Worm (Caenorhabditis elegans) whole organism, L1 larva: ENCODE data around the gene lmd-3.

Experiments used
- C16A3.4 ChIP-seq: fragments of 150-350 bp; optimal IDR thresholded peaks from 2 replicates; lab custom pipeline; 2014; ENCODE audit warnings: missing biosample characterization, missing genetic modification characterization
- F16B12.6 ChIP-seq: fragments of 150-350 bp; optimal IDR thresholded peaks from 2 replicates; lab custom pipeline; 2014; ENCODE audit warnings: missing biosample characterization, missing genetic modification characterization
- aha-1 ChIP-seq: fragments of 150-350 bp; optimal IDR thresholded peaks from 2 replicates; lab custom pipeline; 2014; ENCODE audit warnings: missing biosample characterization, missing genetic modification characterization
- blmp-1 ChIP-seq: fragments of 150-350 bp; optimal IDR thresholded peaks from 2 replicates; lab custom pipeline; 2014; ENCODE audit warnings: missing biosample characterization, missing genetic modification characterization
- ceh-88 ChIP-seq: fragments of 200-800 bp; sonication (Bioruptor generic); IDR thresholded peaks from 2 replicates; pipeline ENCODE4 v1.3.6; 2022; ENCODE audit warnings: missing genetic modification characterization, missing compliant biosample characterization
- dsc-1 ChIP-seq: sonication (generic microtip); optimal IDR thresholded peaks from 2 replicates; lab custom pipeline; 2016; ENCODE audit warnings: mild to moderate bottlenecking, missing genetic modification characterization, missing compliant biosample characterization
- elt-3 ChIP-seq, 6 experiments: fragments of 150-350 bp in 1 of 6; sonication (generic microtip); optimal IDR thresholded peaks; 2 replicates each; lab custom pipeline; 2017 to 2018; ENCODE audit warnings: missing biosample characterization in 6 of 6, missing genetic modification characterization in 6 of 6, inconsistent platforms in 1 of 6
- ets-5 ChIP-seq: fragments of 200-800 bp; sonication (Bioruptor generic); IDR thresholded peaks from 2 replicates; pipeline ENCODE4 v1.3.6; 2022; ENCODE audit warnings: missing genetic modification characterization, missing compliant biosample characterization
- grh-1 ChIP-seq: fragments of 200-800 bp; sonication (Bioruptor generic); IDR thresholded peaks from 2 replicates; pipeline ENCODE4 v1.3.6; 2022; ENCODE audit warnings: missing genetic modification reagents, missing genetic modification characterization, missing compliant biosample characterization
- hpl-2 ChIP-seq: fragments of 150-350 bp; optimal IDR thresholded peaks from 2 replicates; lab custom pipeline; 2014; ENCODE audit warnings: missing biosample characterization, missing genetic modification reagents, missing genetic modification characterization
- lin-13 ChIP-seq: fragments of 150-350 bp; optimal IDR thresholded peaks from 2 replicates; lab custom pipeline; 2014; ENCODE audit warnings: missing biosample characterization, missing genetic modification reagents, missing genetic modification characterization
- lin-14 ChIP-seq: fragments of 200-800 bp; sonication (Bioruptor generic); optimal IDR thresholded peaks from 2 replicates; lab custom pipeline; 2018; ENCODE audit warnings: mild to moderate bottlenecking, missing genetic modification characterization, moderate library complexity, missing compliant biosample characterization
- lin-35 ChIP-seq, 2 experiments: fragments of 150-350 bp; optimal IDR thresholded peaks; 2 replicates each; lab custom pipeline; 2014; ENCODE audit warnings: missing biosample characterization in 2 of 2, missing genetic modification characterization in 2 of 2, missing genetic modification reagents in 2 of 2
- lir-3 ChIP-seq: sonication (generic microtip); optimal IDR thresholded peaks from 2 replicates; lab custom pipeline; 2016; ENCODE audit warnings: mild to moderate bottlenecking, missing genetic modification characterization, moderate library complexity, missing compliant biosample characterization; ENCODE audit not compliant: poor library complexity
- lsy-2 ChIP-seq, 2 experiments: fragments of 150-350 bp; optimal IDR thresholded peaks; 2 replicates each; lab custom pipeline; 2014; ENCODE audit warnings: missing biosample characterization in 2 of 2, missing genetic modification characterization in 2 of 2
- mdl-1 ChIP-seq, 2 experiments: fragments of 150-350 bp; optimal IDR thresholded peaks; 2 replicates each; lab custom pipeline; 2014 to 2017; ENCODE audit warnings: missing biosample characterization in 2 of 2, missing genetic modification characterization in 2 of 2, inconsistent platforms in 1 of 2
- mep-1 ChIP-seq: fragments of 150-350 bp; optimal IDR thresholded peaks from 2 replicates; lab custom pipeline; 2014; ENCODE audit warnings: missing biosample characterization, missing genetic modification characterization
- nhr-12 ChIP-seq: sonication (generic microtip); optimal IDR thresholded peaks from 2 replicates; lab custom pipeline; 2017; ENCODE audit warnings: missing biosample characterization, missing genetic modification characterization
- nhr-19 ChIP-seq: fragments of 200-800 bp; sonication (Bioruptor generic); conservative IDR thresholded peaks from 2 replicates; pipeline ENCODE4 v1.3.6; 2022; ENCODE audit warnings: missing genetic modification characterization, missing compliant biosample characterization
- nhr-20 ChIP-seq: sonication (generic microtip); optimal IDR thresholded peaks from 2 replicates; lab custom pipeline; 2016; ENCODE audit warnings: mild to moderate bottlenecking, missing genetic modification characterization, missing compliant biosample characterization
- nhr-71 ChIP-seq: sonication (generic microtip); optimal IDR thresholded peaks from 2 replicates; lab custom pipeline; 2016; ENCODE audit warnings: mild to moderate bottlenecking, missing genetic modification characterization, moderate library complexity, missing compliant biosample characterization
- nhr-76 ChIP-seq: sonication (generic microtip); optimal IDR thresholded peaks from 2 replicates; lab custom pipeline; 2017; ENCODE audit warnings: missing biosample characterization, missing genetic modification characterization
- nhr-84 ChIP-seq: sonication (generic microtip); optimal IDR thresholded peaks from 2 replicates; lab custom pipeline; 2017; ENCODE audit warnings: missing biosample characterization, missing genetic modification characterization
- nhr-85 ChIP-seq: sonication (generic microtip); peaks from one replicate; lab custom pipeline; 2016; ENCODE audit warnings: missing genetic modification characterization, inconsistent platforms, missing compliant biosample characterization
- nhr-90 ChIP-seq: sonication (generic microtip); optimal IDR thresholded peaks from 2 replicates; lab custom pipeline; 2016; ENCODE audit warnings: mild to moderate bottlenecking, missing genetic modification characterization, missing compliant biosample characterization; ENCODE audit not compliant: poor library complexity
- pag-3 ChIP-seq: sonication (generic microtip); optimal IDR thresholded peaks from 2 replicates; lab custom pipeline; 2017; ENCODE audit warnings: missing genetic modification characterization, mild to moderate bottlenecking, missing compliant biosample characterization, antibody characterized with exemption, borderline replicate concordance; ENCODE audit not compliant: insufficient read depth
- rnt-1 ChIP-seq: sonication (generic microtip); optimal IDR thresholded peaks from 2 replicates; lab custom pipeline; 2016; ENCODE audit warnings: mild to moderate bottlenecking, missing genetic modification characterization, moderate library complexity, missing compliant biosample characterization
- snu-23 ChIP-seq: sonication (generic microtip); optimal IDR thresholded peaks from 2 replicates; lab custom pipeline; 2016; ENCODE audit warnings: missing genetic modification characterization, missing compliant biosample characterization
- unc-62 ChIP-seq: fragments of 150-350 bp; optimal IDR thresholded peaks from 2 replicates; lab custom pipeline; 2014; ENCODE audit warnings: missing biosample characterization, missing genetic modification reagents, missing genetic modification characterization
- unc-98 ChIP-seq: fragments of 200-800 bp; sonication (Bioruptor generic); IDR thresholded peaks from 2 replicates; pipeline ENCODE4 v1.3.6; 2022; ENCODE audit warnings: missing genetic modification characterization, missing compliant biosample characterization
- zip-4 ChIP-seq: fragments of 200-800 bp; sonication (Bioruptor generic); optimal IDR thresholded peaks from 2 replicates; lab custom pipeline; 2018; ENCODE audit warnings: mild to moderate bottlenecking, missing genetic modification characterization, moderate library complexity, missing compliant biosample characterization
- ztf-11 ChIP-seq, 2 experiments: sonication (generic microtip); optimal IDR thresholded peaks; 2 replicates each; lab custom pipeline; 2016 to 2017; ENCODE audit warnings: missing genetic modification characterization in 2 of 2, missing biosample characterization in 1 of 2, missing compliant biosample characterization in 1 of 2
- ztf-4 ChIP-seq: fragments of 150-350 bp; optimal IDR thresholded peaks from 2 replicates; lab custom pipeline; 2014; ENCODE audit warnings: missing biosample characterization, missing genetic modification characterization

lmd-3 gene

DNA sequence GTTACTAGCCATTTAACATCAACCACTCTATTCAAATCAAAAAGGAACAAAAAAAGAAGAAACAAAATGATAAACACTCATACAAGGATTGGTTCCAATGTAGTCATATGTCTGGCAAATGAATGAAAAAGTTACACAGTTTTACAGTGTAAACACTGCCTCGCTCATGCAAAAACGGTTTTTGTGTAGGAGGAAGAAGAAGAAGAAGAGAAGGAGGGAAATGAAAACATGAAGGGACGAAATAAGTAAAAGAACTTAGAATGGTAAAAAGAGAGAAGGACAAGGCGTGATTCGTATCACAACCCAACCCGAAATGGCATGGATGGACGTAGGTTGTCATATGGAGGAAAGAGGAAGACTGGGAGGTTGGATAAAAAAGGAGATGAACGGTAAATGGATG, 37.7 kb downstream of the lmd-3 start:
- TF ChIP-seq pag-3 (tag; lab: Kevin White, UChicago), result peak; percentile 80
- peak; percentile 65 for TF ChIP-seq nhr-20 (tag; lab: Kevin White, UChicago)
- peak; percentile 88 for TF ChIP-seq lin-14 (GFP tag; lab: Kevin White, UChicago)
- no peak for TF ChIP-seq lir-3 (tag; lab: Kevin White, UChicago)
- peak; percentile 35 for TF ChIP-seq mep-1 (tag; lab: Kevin White, UChicago)
- peak in 1 of 2 experiments; percentile 49 for TF ChIP-seq lin-35 (GFP tag; optimal IDR thresholded peaks at IDR 0.05; lab: Kevin White, UChicago)
- TF ChIP-seq ceh-88 (GFP tag; lab: Robert Waterston, UW), result no peak
- peak in 2 of 6 experiments; percentile 47 to 70 for TF ChIP-seq elt-3 (tag; optimal IDR thresholded peaks at IDR 0.05; lab: Kevin White, UChicago)
- peak in 1 of 2 experiments; percentile 19 for TF ChIP-seq lsy-2 (tag; optimal IDR thresholded peaks at IDR 0.05; lab: Kevin White, UChicago)
- TF ChIP-seq blmp-1 (tag; lab: Kevin White, UChicago), result peak; percentile 77
- TF ChIP-seq rnt-1, result no peak
- peak; percentile 30 for TF ChIP-seq nhr-71 (tag; lab: Kevin White, UChicago)
- TF ChIP-seq mdl-1 (tag; optimal IDR thresholded peaks at IDR 0.05; lab: Kevin White, UChicago), result peak in 1 of 2 experiments; percentile 6
- TF ChIP-seq nhr-85 (tag; lab: Kevin White, UChicago), result peak; percentile 92
- TF ChIP-seq snu-23 (GFP tag; lab: Kevin White, UChicago), result peak; percentile 59
- TF ChIP-seq zip-4, result no peak
- peak; percentile 27 for TF ChIP-seq nhr-90 (tag; lab: Kevin White, UChicago)
- TF ChIP-seq C16A3.4, result peak; percentile 27

DNA sequence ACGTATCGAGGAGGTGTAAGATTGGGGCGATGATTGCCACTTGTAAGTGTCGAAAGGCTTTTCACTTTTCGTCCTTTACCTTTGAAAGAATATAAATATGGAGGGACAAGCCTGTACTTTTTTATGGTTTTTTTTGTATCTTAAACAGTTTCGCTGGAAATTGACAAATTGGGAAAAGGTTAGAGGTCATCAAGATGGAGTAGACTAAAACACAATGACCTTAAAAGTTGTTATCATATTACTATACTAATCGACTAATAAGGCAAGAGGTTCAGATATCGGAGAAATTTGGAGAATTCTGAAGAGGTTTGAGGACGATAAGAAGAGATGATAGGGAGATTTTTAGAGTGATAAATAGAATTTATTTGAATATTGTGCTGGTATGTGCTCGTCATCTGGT, 38.5 kb downstream of the lmd-3 start:
- TF ChIP-seq dsc-1 (tag; lab: Kevin White, UChicago) (no peak), nhr-90 (tag; lab: Kevin White, UChicago) (no peak), pag-3 (tag; lab: Kevin White, UChicago) (no peak), ztf-11 (tag; optimal IDR thresholded peaks at IDR 0.05; lab: Kevin White, UChicago) (no peak), lir-3 (tag; lab: Kevin White, UChicago) (no peak), nhr-19 (GFP tag; lab: Robert Waterston, UW) (no peak), elt-3 (tag; optimal IDR thresholded peaks at IDR 0.05; lab: Kevin White, UChicago) (peak in 2 of 6 experiments; percentile 28 to 30), hpl-2 (no peak), F16B12.6 (tag; lab: Kevin White, UChicago) (no peak), unc-98 (GFP tag; lab: Robert Waterston, UW) (no peak), ztf-4 (tag; lab: Kevin White, UChicago) (no peak), nhr-85 (tag; lab: Kevin White, UChicago) (peak; percentile 67), unc-62 (GFP tag; lab: Kevin White, UChicago) (no peak), lin-13 (GFP tag; lab: Kevin White, UChicago) (no peak)

DNA sequence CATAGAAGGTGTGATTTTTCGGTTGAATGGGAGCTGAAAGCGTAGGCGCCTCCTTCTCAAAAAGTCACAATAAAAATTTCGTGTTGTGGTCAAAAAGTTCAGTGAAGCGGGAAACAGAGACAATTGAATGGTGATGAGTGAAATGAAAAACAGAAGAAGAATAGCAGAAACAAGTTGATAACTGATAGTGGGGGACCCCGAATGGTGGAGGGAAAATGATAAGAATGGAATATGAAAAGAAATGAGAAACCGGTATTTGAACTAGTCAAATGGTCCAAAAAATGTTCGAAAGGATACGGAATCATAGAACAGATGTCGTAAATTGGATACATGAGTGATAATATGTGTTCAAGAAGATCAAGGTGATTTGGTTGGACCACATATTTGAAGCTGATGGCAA, 40.3 kb downstream of the lmd-3 start:
- TF ChIP-seq aha-1 (tag; lab: Kevin White, UChicago) (no peak), nhr-76 (tag; lab: Kevin White, UChicago) (no peak), nhr-12 (tag; lab: Kevin White, UChicago) (no peak), nhr-71 (tag; lab: Kevin White, UChicago) (no peak), elt-3 (tag; optimal IDR thresholded peaks at IDR 0.05; lab: Kevin White, UChicago) (peak in 3 of 6 experiments; percentile 44 to 59 (median 54)), ets-5 (GFP tag; lab: Robert Waterston, UW) (no peak), blmp-1 (tag; lab: Kevin White, UChicago) (peak; percentile 59), nhr-84 (tag; lab: Kevin White, UChicago) (no peak)

DNA sequence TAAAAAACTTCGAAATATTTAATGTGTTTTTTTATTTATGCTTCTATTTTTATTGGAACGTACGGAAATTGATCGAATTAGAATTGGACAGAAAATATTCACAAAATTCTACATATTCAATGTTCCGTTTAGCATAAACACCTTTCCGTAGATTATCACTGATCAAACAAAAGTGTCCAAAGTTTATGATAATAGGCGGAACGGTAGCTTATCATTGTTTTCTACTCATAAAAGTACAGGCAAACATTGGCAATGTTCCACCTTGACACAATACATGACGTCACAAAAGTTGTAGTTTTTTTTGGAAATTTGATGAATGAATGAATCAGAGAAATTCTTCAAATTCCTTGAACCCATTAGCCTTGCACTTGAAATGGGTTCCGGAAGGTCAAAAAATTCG, 40.7 kb downstream of the lmd-3 start:
- TF ChIP-seq grh-1 (GFP tag; lab: Robert Waterston, UW) (no peak), nhr-85 (tag; lab: Kevin White, UChicago) (peak; percentile 59)
